Fruit fly (Drosophila melanogaster): ENCODE data around the gene Cpr72Eb.

Cpr72Eb gene

dm6 chr3L:16402253-16402652 lies 37.6 kb downstream of the Cpr72Eb start (continued):
- TF ChIP-seq sens (GFP tag) (peak; percentile 52), zfh1 (GFP tag; IDR thresholded peaks at IDR 0.05) (no peak), bsh (GFP tag; optimal IDR thresholded peaks at IDR 0.05) (no peak), Fer3 (tag; optimal IDR thresholded peaks at IDR 0.05) (no peak), CG15514 (GFP tag; optimal IDR thresholded peaks at IDR 0.05) (peak; percentile 9), sob (GFP tag; IDR thresholded peaks at IDR 0.05) (peak; percentile 15; the same call in 1 of the 2 replicates), CG7786 (GFP tag; optimal IDR thresholded peaks at IDR 0.05) (no peak), disco-r (GFP tag; optimal IDR thresholded peaks at IDR 0.05) (no peak), rib (GFP tag; IDR thresholded peaks at IDR 0.05) (no peak), CG7556 (GFP tag; optimal IDR thresholded peaks at IDR 0.05) (no peak), kni (GFP tag; optimal IDR thresholded peaks at IDR 0.05) (no peak), CG4424 (GFP tag; optimal IDR thresholded peaks at IDR 0.05) (no peak), CG4707 (GFP tag; optimal IDR thresholded peaks at IDR 0.05) (no peak), CG1529 (GFP tag; optimal IDR thresholded peaks at IDR 0.05) (no peak), exex (tag; optimal IDR thresholded peaks at IDR 0.05) (peak; percentile 49), Xbp1 (GFP tag; optimal IDR thresholded peaks at IDR 0.05) (no peak), Myb (GFP tag; optimal IDR thresholded peaks at IDR 0.05) (no peak), row (GFP tag; IDR thresholded peaks at IDR 0.05) (no peak), trh (GFP tag; optimal IDR thresholded peaks at IDR 0.05) (no peak), CG2202 (tag; optimal IDR thresholded peaks at IDR 0.05) (no peak)

DNA sequence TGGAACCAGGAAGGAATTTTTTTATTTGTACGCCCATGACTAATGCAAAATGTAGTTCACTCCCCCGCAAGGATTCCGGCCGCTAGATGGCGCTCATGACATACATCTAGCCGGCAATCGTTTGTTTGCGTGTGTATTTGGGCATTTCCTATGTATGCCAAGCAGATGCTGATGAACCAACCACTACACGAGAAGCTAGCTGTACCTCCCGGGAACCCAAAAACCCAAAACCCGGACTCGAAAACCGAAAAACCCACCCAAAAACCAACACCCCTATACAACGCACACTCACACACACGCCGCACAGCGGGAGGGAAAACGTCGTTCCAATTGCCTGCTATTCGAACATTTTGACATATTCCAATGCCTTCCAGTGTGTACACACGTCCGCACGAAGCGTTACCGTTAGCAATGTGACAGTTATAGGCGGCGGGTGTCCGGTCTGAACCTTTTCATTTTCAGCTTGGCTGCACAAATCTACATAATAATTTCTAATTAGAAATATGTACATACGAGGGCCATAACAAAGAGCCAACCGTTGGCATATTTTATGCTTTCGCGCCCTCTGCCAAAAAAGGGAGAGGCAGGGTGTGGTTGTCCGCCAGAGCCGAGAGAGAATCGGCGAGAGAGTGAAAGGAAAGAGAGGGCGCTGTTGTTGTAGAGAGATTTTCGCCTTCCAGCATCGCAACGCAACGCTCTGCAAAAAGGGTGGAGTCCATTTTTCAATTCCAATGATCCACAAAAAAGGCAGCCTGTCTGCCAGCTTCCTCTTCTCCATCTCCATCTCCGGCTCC lies 43.3 kb downstream of the Cpr72Eb start:
- no peak for TF ChIP-seq C15 (GFP tag; IDR thresholded peaks at IDR 0.05)
- no peak for TF ChIP-seq Ets97D (GFP tag; optimal IDR thresholded peaks at IDR 0.05)
- TF ChIP-seq dimm (GFP tag; IDR thresholded peaks at IDR 0.05), result no peak
- TF ChIP-seq Elba2 (GFP tag; optimal IDR thresholded peaks at IDR 0.05), result peak; percentile 83
- peak; percentile 72 to 76 for TF ChIP-seq Trl (optimal IDR thresholded peaks at IDR 0.05)
- no peak for TF ChIP-seq Trl (GFP tag; optimal IDR thresholded peaks at IDR 0.05)
- TF ChIP-seq CG33557 (GFP tag; optimal IDR thresholded peaks at IDR 0.05), result peak; percentile 2
- peak; percentile 4 for TF ChIP-seq grau (tag; optimal IDR thresholded peaks at IDR 0.05)
- peak; percentile 31 for TF ChIP-seq YL-1 (GFP tag; optimal IDR thresholded peaks at IDR 0.05)
- TF ChIP-seq CG10565 (GFP tag; optimal IDR thresholded peaks at IDR 0.05), result no peak
- peak; percentile 35 for TF ChIP-seq CG8924 (tag; optimal IDR thresholded peaks at IDR 0.05)
- peak; percentile 91 for TF ChIP-seq CTCF (GFP tag; optimal IDR thresholded peaks at IDR 0.05)
- TF ChIP-seq CG13624 (GFP tag; optimal IDR thresholded peaks at IDR 0.05), result no peak
- TF ChIP-seq klu (GFP tag; IDR thresholded peaks at IDR 0.05), result no peak
- TF ChIP-seq Ets65A (GFP tag), result peak; percentile 18
- TF ChIP-seq stwl (tag; optimal IDR thresholded peaks at IDR 0.05), result peak; percentile 98
- no peak for TF ChIP-seq Doc2 (GFP tag; IDR thresholded peaks at IDR 0.05)
- TF ChIP-seq HLH54F (GFP tag; optimal IDR thresholded peaks at IDR 0.05), result no peak
- TF ChIP-seq Vsx1 (GFP tag; optimal IDR thresholded peaks at IDR 0.05), result no peak
- peak; percentile 37 for TF ChIP-seq sqz (GFP tag; optimal IDR thresholded peaks at IDR 0.05)
- TF ChIP-seq abd-A (tag; optimal IDR thresholded peaks at IDR 0.05), result peak; percentile 74
- TF ChIP-seq CG14965 (GFP tag; optimal IDR thresholded peaks at IDR 0.05; ENCODE audit: borderline replicate concordance), result peak; percentile 83
- TF ChIP-seq sd (tag; optimal IDR thresholded peaks at IDR 0.05), result peak; percentile 36
- TF ChIP-seq nerfin-1 (tag; optimal IDR thresholded peaks at IDR 0.05), result peak; percentile 44
- TF ChIP-seq CG17361 (GFP tag; IDR thresholded peaks at IDR 0.05), result no peak
- TF ChIP-seq bbx (GFP tag; IDR thresholded peaks at IDR 0.05; ENCODE audit: partially characterized antibody), result 0 out of 2 replicates have a peak, but pooled peaks have one; percentile 28
- peak; percentile 64 for TF ChIP-seq pros (GFP tag; optimal IDR thresholded peaks at IDR 0.05)
- peak; percentile 5 for TF ChIP-seq corto (GFP tag; optimal IDR thresholded peaks at IDR 0.05)
- no peak for TF ChIP-seq shn (GFP tag; optimal IDR thresholded peaks at IDR 0.05)
- peak; percentile 1 for TF ChIP-seq Kr (GFP tag; optimal IDR thresholded peaks at IDR 0.05)
- no peak for TF ChIP-seq Hmr (GFP tag; optimal IDR thresholded peaks at IDR 0.05)
